Worm (Caenorhabditis elegans) whole organism, L2 larva: ENCODE data around the gene C14C6.3.

Experiments used
- blmp-1 ChIP-seq: sonication (generic microtip); optimal IDR thresholded peaks from 2 replicates; lab custom pipeline; 2017; ENCODE audit warnings: missing genetic modification characterization, mild to moderate bottlenecking, missing compliant biosample characterization, antibody characterized with exemption, moderate library complexity; ENCODE audit not compliant: insufficient read depth
- snpc-4 ChIP-seq: fragments of 150-350 bp; optimal IDR thresholded peaks from 2 replicates; lab custom pipeline; 2014; ENCODE audit warnings: missing biosample characterization, missing genetic modification characterization

- TF ChIP-seq snpc-4 (tag; lab: Kevin White, UChicago) (no peak), blmp-1 (tag; lab: Kevin White, UChicago) (no peak)
These were observed 42.7 kb upstream of the C14C6.3 start for ce11 chrV:500535-500934.
